Worm (Caenorhabditis elegans): ENCODE measurements around the gene clec-146.
A peak's percentile ranks its signal among the peaks of the same experiment; 100 is the strongest.

- no peak for TF ChIP-seq zfp-3 (GFP tag; conservative IDR thresholded peaks at IDR 0.05)
- peak in 1 of 2 experiments; percentile 18 for TF ChIP-seq unc-62 (GFP tag; optimal IDR thresholded peaks at IDR 0.05 in 1 of 2)
- TF ChIP-seq unc-62 (tag; optimal IDR thresholded peaks at IDR 0.05) = no peak
- no peak for TF ChIP-seq R02D3.7 (tag; optimal IDR thresholded peaks at IDR 0.05)
- TF ChIP-seq nhr-76 (tag; optimal IDR thresholded peaks at IDR 0.05) = no peak
- TF ChIP-seq pqm-1 (tag; optimal IDR thresholded peaks at IDR 0.05) = no peak
- TF ChIP-seq aha-1 (tag) = peak; percentile 84
- TF ChIP-seq ces-1 (GFP tag; optimal IDR thresholded peaks at IDR 0.05) = no peak
- no peak for TF ChIP-seq ceh-44 (GFP tag; IDR thresholded peaks at IDR 0.05)
- no peak for TF ChIP-seq nhr-28 (tag; optimal IDR thresholded peaks at IDR 0.05)
- TF ChIP-seq arid-1 (GFP tag; conservative IDR thresholded peaks at IDR 0.05) = no peak
- no peak for TF ChIP-seq snpc-4 (tag; optimal IDR thresholded peaks at IDR 0.05)
- TF ChIP-seq dmd-8 (GFP tag; IDR thresholded peaks at IDR 0.05) = no peak
- no peak for TF ChIP-seq ama-1 (optimal IDR thresholded peaks at IDR 0.05)
Observed at ce11 chrII:13637941-13638489, 44.4 kb upstream of the clec-146 start, which contains the start of gene phdh-1.

Measured in whole organism, L4 larva.